Fruit fly (Drosophila melanogaster) whole organism: ENCODE results near the gene CG6409.

Experiments
- CG8478 ChIP-seq: fragments of >200 bp; optimal IDR thresholded peaks from 2 replicates; lab custom pipeline; 2018; ENCODE audit warnings: inconsistent platforms
- Dll ChIP-seq: fragments of >200 bp; optimal IDR thresholded peaks from 2 replicates; lab custom pipeline; 2017
- EcR ChIP-seq, 2 experiments: fragments of >200 bp; optimal IDR thresholded peaks; 2 replicates each; lab custom pipeline; 2017; ENCODE audit warnings: missing biosample characterization in 2 of 2, missing genetic modification characterization in 2 of 2, missing genetic modification reagents in 2 of 2
- pan ChIP-seq: fragments of >200 bp; optimal IDR thresholded peaks from 2 replicates; lab custom pipeline; 2017
- psq ChIP-seq: fragments of >200 bp; optimal IDR thresholded peaks from 2 replicates; lab custom pipeline; 2017
- usp ChIP-seq: fragments of >200 bp; optimal IDR thresholded peaks from 2 replicates; lab custom pipeline; 2017; ENCODE audit warnings: missing biosample characterization, missing genetic modification characterization, mixed read lengths

Gene CG6409

dm6 chr3L:10886371-10886770 is 4.2 kb upstream of the CG6409 start, which contains the start of gene OXA1L:
Gene OXA1L (minus strand): TSS chr3L:10886471.
- no peak for TF ChIP-seq psq (lab: Kevin White, UChicago)
- no peak for TF ChIP-seq CG8478 (lab: Kevin White, UChicago)
- no peak for TF ChIP-seq EcR (GFP tag; optimal IDR thresholded peaks at IDR 0.05; lab: Kevin White, UChicago)
- no peak for TF ChIP-seq usp (GFP tag; lab: Kevin White, UChicago)
- no peak for TF ChIP-seq pan
- TF ChIP-seq Dll = no peak

- no peak for TF ChIP-seq psq (lab: Kevin White, UChicago)
- TF ChIP-seq pan = no peak
- TF ChIP-seq usp (GFP tag; lab: Kevin White, UChicago) = no peak
- no peak for TF ChIP-seq CG8478 (lab: Kevin White, UChicago)
- no peak for TF ChIP-seq Dll
- TF ChIP-seq EcR (GFP tag; optimal IDR thresholded peaks at IDR 0.05; lab: Kevin White, UChicago) = no peak
Measured at dm6 chr3L:10885711-10886272, 3.6 kb upstream of the CG6409 start.

DNA sequence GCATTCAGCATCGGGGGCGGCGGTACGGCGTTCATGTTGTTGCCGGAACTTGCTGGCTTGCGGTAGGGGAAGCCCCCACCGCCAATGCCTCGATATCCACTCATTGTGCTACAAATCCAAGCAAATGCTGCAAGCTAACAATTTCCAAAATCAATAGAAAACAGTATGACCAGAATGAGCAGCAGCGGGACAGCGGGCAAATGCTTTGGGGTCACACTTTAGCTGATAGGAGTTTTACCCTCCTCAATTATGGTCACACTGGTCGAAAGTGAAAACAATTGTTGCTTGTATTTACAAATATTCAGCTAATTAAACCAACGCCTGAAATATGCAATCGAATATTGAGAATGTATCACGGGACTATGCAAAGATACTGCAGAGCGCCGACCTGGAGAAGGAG is 3.3 kb downstream of the CG6409 start, which contains the start of the genes CG6418 and Blos4:
CG6418 (minus strand) TSS at position 196 of the 400 bp plus-strand sequence.
Blos4 (plus strand) TSS at position 244 of the 400 bp plus-strand sequence.
- no peak for TF ChIP-seq Dll
- TF ChIP-seq EcR (GFP tag; optimal IDR thresholded peaks at IDR 0.05; lab: Kevin White, UChicago) = no peak
- TF ChIP-seq CG8478 (lab: Kevin White, UChicago) = no peak
- TF ChIP-seq pan = no peak
- TF ChIP-seq usp (GFP tag; lab: Kevin White, UChicago) = no peak
- TF ChIP-seq psq (lab: Kevin White, UChicago) = no peak

DNA sequence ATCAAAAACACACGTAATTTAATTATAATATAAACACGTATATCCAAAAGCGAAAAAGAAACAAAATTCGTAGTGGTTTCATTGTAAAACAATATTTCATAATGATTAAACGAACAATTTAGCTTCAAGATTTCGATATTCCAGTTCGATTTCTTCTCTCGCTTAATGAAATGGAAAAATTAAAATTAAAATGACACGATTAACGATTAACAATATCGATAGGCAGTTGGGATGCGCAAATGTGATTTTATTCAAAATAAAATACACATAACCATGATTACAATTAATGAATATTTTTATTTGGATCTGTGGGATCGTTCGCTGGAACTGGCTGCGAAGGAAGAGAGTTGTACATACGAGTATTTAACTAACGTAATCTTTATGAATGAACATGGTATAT is 6.2 kb downstream of the CG6409 start:
- TF ChIP-seq Dll = no peak
- TF ChIP-seq usp (GFP tag; lab: Kevin White, UChicago) = no peak
- no peak for TF ChIP-seq CG8478 (lab: Kevin White, UChicago)
- TF ChIP-seq EcR (GFP tag; optimal IDR thresholded peaks at IDR 0.05; lab: Kevin White, UChicago) = no peak
- TF ChIP-seq psq (lab: Kevin White, UChicago) = no peak
- TF ChIP-seq pan = no peak

- TF ChIP-seq EcR (GFP tag; optimal IDR thresholded peaks at IDR 0.05; lab: Kevin White, UChicago) = no peak
- no peak for TF ChIP-seq Dll
- no peak for TF ChIP-seq psq (lab: Kevin White, UChicago)
- TF ChIP-seq pan = no peak
- TF ChIP-seq CG8478 (lab: Kevin White, UChicago) = no peak
- no peak for TF ChIP-seq usp (GFP tag; lab: Kevin White, UChicago)
Measured at dm6 chr3L:10871534-10871933, 10.7 kb downstream of the CG6409 start.

- no peak for TF ChIP-seq CG8478 (lab: Kevin White, UChicago)
- no peak for TF ChIP-seq EcR (GFP tag; optimal IDR thresholded peaks at IDR 0.05; lab: Kevin White, UChicago)
- TF ChIP-seq pan = no peak
- no peak for TF ChIP-seq usp (GFP tag; lab: Kevin White, UChicago)
- TF ChIP-seq Dll = no peak
- no peak for TF ChIP-seq psq (lab: Kevin White, UChicago)
Measured at dm6 chr3L:10870087-10870486, 12.1 kb downstream of the CG6409 start.

DNA sequence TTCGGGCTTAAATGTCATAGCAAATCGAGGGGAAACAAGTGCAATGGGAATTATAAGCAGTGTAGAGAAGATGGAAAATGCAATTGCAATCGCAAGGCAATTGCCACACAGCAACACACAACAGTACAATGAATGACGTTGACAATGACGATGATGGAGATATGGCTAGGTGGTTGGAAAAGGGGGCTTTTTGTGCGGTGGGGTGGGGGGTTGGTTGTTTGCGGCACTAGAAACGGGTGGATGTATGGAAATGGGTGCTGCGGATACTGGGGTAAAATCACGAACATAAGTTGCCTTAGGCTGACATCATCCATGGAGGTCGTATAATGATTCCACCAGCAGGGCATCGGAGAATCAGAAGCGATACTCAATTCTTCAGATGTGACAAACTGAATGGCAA is 13.0 kb downstream of the CG6409 start:
- no peak for TF ChIP-seq usp (GFP tag; lab: Kevin White, UChicago)
- TF ChIP-seq EcR (GFP tag; optimal IDR thresholded peaks at IDR 0.05; lab: Kevin White, UChicago) = no peak
- no peak for TF ChIP-seq Dll
- TF ChIP-seq psq (lab: Kevin White, UChicago) = no peak
- no peak for TF ChIP-seq CG8478 (lab: Kevin White, UChicago)
- no peak for TF ChIP-seq pan

dm6 chr3L:10867778-10868382 is 14.3 kb downstream of the CG6409 start:
- no peak for TF ChIP-seq pan
- TF ChIP-seq Dll = no peak
- TF ChIP-seq CG8478 (lab: Kevin White, UChicago) = no peak
- TF ChIP-seq usp (GFP tag; lab: Kevin White, UChicago) = no peak
- no peak for TF ChIP-seq psq (lab: Kevin White, UChicago)
- no peak for TF ChIP-seq EcR (GFP tag; optimal IDR thresholded peaks at IDR 0.05; lab: Kevin White, UChicago)

DNA sequence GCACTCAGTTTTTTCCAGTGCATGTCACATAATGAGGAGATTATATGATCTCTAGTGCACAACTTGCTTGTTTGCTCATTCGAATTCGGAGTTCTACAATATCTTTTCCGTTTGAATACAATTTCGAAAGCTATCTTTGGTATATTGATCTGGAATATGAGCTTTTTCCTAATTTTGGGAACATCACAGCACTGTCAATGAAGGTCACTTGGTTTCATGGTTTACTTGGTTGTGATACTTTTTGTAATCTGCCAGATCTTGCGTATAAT is 14.9 kb downstream of the CG6409 start:
- TF ChIP-seq EcR (GFP tag; optimal IDR thresholded peaks at IDR 0.05; lab: Kevin White, UChicago) (no peak), usp (GFP tag; lab: Kevin White, UChicago) (no peak)

- no peak for TF ChIP-seq psq (lab: Kevin White, UChicago)
- no peak for TF ChIP-seq usp (GFP tag; lab: Kevin White, UChicago)
- TF ChIP-seq CG8478 (lab: Kevin White, UChicago) = no peak
- no peak for TF ChIP-seq Dll
- no peak for TF ChIP-seq EcR (GFP tag; optimal IDR thresholded peaks at IDR 0.05; lab: Kevin White, UChicago)
- TF ChIP-seq pan = no peak
Measured at dm6 chr3L:10866633-10867379, 15.4 kb downstream of the CG6409 start.

DNA sequence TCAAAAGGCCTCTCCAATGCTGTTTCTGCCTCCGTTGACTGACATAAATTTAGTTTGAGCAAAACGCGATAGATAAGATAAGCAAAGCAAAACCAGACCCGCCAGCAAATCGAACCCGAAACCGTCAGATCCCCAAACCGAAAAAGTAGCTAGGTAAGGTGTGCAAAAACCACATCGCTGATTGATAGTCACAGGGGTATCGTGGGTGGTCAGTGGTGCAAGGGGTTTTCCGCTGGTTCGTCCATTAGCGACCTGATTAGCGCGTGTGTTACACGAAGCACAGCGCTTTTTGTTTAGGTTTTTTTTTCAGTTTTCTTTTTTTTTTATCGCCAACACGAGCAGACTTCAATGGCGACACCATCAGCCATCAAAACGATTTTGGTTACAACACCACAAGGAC is 18.3 kb downstream of the CG6409 start:
- TF ChIP-seq CG8478 (lab: Kevin White, UChicago) (no peak), pan (no peak), psq (lab: Kevin White, UChicago) (no peak), Dll (no peak), usp (GFP tag; lab: Kevin White, UChicago) (no peak), EcR (GFP tag; optimal IDR thresholded peaks at IDR 0.05; lab: Kevin White, UChicago) (no peak)
